Worm (Caenorhabditis elegans): ENCODE measurements around the gene vps-16.

- TF ChIP-seq isw-1 (GFP tag; IDR thresholded peaks at IDR 0.05) (no peak), nhr-76 (tag; optimal IDR thresholded peaks at IDR 0.05) (no peak)
Observed at ce11 chrIII:6452683-6453082, 19.6 kb downstream of the vps-16 start.
